Worm (Caenorhabditis elegans) whole organism, early embryonic: Measurements from ENCODE around the gene Y116A8C.33.

Experiments
- B0310.2 ChIP-seq: sonication (generic microtip); optimal IDR thresholded peaks from 2 replicates; lab custom pipeline; 2016; ENCODE audit warnings: mild to moderate bottlenecking, missing genetic modification characterization, missing compliant biosample characterization
- F13C5.2 ChIP-seq: sonication (generic microtip); optimal IDR thresholded peaks from 2 replicates; lab custom pipeline; 2017; ENCODE audit warnings: mild to moderate bottlenecking, missing genetic modification characterization, inconsistent platforms, missing compliant biosample characterization
- aly-1 ChIP-seq: sonication (generic microtip); optimal IDR thresholded peaks from 2 replicates; lab custom pipeline; 2016; ENCODE audit warnings: missing genetic modification characterization, missing compliant biosample characterization
- ama-1 ChIP-seq: fragments of 150-350 bp; optimal IDR thresholded peaks from 2 replicates; lab custom pipeline; 2014
- ets-7 ChIP-seq: sonication (generic microtip); optimal IDR thresholded peaks from 2 replicates; lab custom pipeline; 2016; ENCODE audit warnings: missing genotype, missing genetic modification characterization, missing compliant biosample characterization
- tra-4 ChIP-seq: sonication (generic microtip); optimal IDR thresholded peaks from 2 replicates; lab custom pipeline; 2017; ENCODE audit warnings: missing genetic modification characterization, missing compliant biosample characterization

DNA sequence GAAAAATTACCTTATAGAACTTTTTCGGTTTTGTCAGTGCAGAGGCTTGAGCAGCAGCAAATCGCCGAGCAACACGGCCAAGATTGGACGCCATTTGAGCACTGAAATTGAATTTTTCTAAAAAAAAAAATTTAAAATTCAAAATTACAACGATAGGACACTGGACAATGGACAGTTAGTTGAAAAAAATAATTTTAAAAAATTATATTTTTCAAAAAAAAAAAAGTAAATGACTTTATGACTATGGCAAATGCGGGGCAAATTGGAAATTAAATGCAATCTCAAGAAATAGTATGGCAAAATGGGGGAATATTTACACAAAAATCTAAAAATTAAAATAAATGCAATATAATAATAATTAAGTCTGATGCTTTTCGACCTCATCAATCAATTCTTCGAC is 15.7 kb upstream of the Y116A8C.33 start, which contains the start of gene Y116A8C.27:
- TF ChIP-seq aly-1 (tag; lab: Kevin White, UChicago) (no peak), tra-4 (tag; lab: Kevin White, UChicago) (no peak), ama-1 (no peak), ets-7 (tag; lab: Kevin White, UChicago) (no peak), F13C5.2 (tag; lab: Kevin White, UChicago) (no peak), B0310.2 (tag; lab: Kevin White, UChicago) (no peak)
